Fruit fly (Drosophila melanogaster): Measurements from ENCODE around the gene Tsp97E.

The Tsp97E gene

DNA sequence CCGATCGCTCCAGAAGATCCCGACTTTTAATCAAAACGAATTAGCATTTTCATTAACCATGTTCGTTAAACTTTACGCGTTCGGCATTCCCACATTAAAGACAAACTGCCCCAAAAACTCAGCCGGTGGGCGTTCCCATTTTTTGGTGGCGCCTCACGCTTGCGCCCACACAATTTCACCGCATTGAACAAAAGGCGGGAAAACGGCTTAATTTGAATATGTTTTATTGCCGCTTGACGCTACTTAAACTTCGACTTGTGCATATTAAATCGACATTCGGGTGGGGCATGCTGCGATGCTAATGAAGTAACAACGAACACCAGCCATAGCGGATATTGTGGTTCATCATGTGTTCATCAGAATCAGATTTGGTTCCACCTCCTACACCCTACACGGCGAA is 28.1 kb downstream of the Tsp97E start:
- TF ChIP-seq CG32264 (GFP tag; optimal IDR thresholded peaks at IDR 0.05) (no peak), Jra (GFP tag; optimal IDR thresholded peaks at IDR 0.05) (no peak), jim (GFP tag; optimal IDR thresholded peaks at IDR 0.05) (no peak), Hnf4 (GFP tag; optimal IDR thresholded peaks at IDR 0.05) (no peak), dmrt93B (GFP tag; optimal IDR thresholded peaks at IDR 0.05) (no peak), lola (GFP tag; optimal IDR thresholded peaks at IDR 0.05) (no peak), brk (GFP tag; optimal IDR thresholded peaks at IDR 0.05) (no peak), Mio (GFP tag; optimal IDR thresholded peaks at IDR 0.05) (no peak), rgr (GFP tag; optimal IDR thresholded peaks at IDR 0.05) (no peak), ey (GFP tag; optimal IDR thresholded peaks at IDR 0.05) (no peak), dsf (GFP tag; optimal IDR thresholded peaks at IDR 0.05; ENCODE audit: borderline replicate concordance) (no peak), fru (GFP tag; optimal IDR thresholded peaks at IDR 0.05) (no peak)

dm6 chr3R:26935400-26935799 is 29.2 kb downstream of the Tsp97E start:
- TF ChIP-seq rgr (GFP tag; optimal IDR thresholded peaks at IDR 0.05) (no peak), tai (GFP tag; optimal IDR thresholded peaks at IDR 0.05) (no peak), OdsH (GFP tag; optimal IDR thresholded peaks at IDR 0.05) (no peak), psq (GFP tag; optimal IDR thresholded peaks at IDR 0.05) (no peak), usp (GFP tag; optimal IDR thresholded peaks at IDR 0.05) (no peak), GATAd (GFP tag; optimal IDR thresholded peaks at IDR 0.05) (no peak), ey (GFP tag; optimal IDR thresholded peaks at IDR 0.05) (no peak), Abd-B (GFP tag; optimal IDR thresholded peaks at IDR 0.05) (no peak), HLH106 (tag; optimal IDR thresholded peaks at IDR 0.05) (no peak), Vsx2 (GFP tag; optimal IDR thresholded peaks at IDR 0.05; ENCODE audit: partially characterized antibody) (no peak), jim (GFP tag; optimal IDR thresholded peaks at IDR 0.05) (no peak), CG9705 (GFP tag; optimal IDR thresholded peaks at IDR 0.05) (no peak)

dm6 chr3R:26934523-26934922 is 30.1 kb downstream of the Tsp97E start:
- TF ChIP-seq woc (GFP tag; optimal IDR thresholded peaks at IDR 0.05) (no peak), Mio (GFP tag; optimal IDR thresholded peaks at IDR 0.05) (no peak), Hr78 (GFP tag; optimal IDR thresholded peaks at IDR 0.05) (no peak), Hnf4 (GFP tag; optimal IDR thresholded peaks at IDR 0.05) (no peak), Dif (GFP tag; optimal IDR thresholded peaks at IDR 0.05; ENCODE audit: partially characterized antibody) (no peak), ey (GFP tag; optimal IDR thresholded peaks at IDR 0.05) (no peak), CrebA (GFP tag; optimal IDR thresholded peaks at IDR 0.05; ENCODE audit: borderline replicate concordance) (no peak), rgr (GFP tag; optimal IDR thresholded peaks at IDR 0.05) (no peak), psq (GFP tag; optimal IDR thresholded peaks at IDR 0.05) (no peak), Myc (optimal IDR thresholded peaks at IDR 0.05) (no peak), sage (GFP tag; optimal IDR thresholded peaks at IDR 0.05) (no peak), brk (GFP tag; optimal IDR thresholded peaks at IDR 0.05) (no peak), fru (GFP tag; optimal IDR thresholded peaks at IDR 0.05) (no peak), Dfd (GFP tag; optimal IDR thresholded peaks at IDR 0.05) (no peak), pan (optimal IDR thresholded peaks at IDR 0.05) (no peak), jim (GFP tag; optimal IDR thresholded peaks at IDR 0.05) (no peak), tai (GFP tag; optimal IDR thresholded peaks at IDR 0.05) (no peak), sv (GFP tag; optimal IDR thresholded peaks at IDR 0.05) (no peak), N (GFP tag; optimal IDR thresholded peaks at IDR 0.05) (no peak), Jra (GFP tag; optimal IDR thresholded peaks at IDR 0.05) (no peak)

DNA sequence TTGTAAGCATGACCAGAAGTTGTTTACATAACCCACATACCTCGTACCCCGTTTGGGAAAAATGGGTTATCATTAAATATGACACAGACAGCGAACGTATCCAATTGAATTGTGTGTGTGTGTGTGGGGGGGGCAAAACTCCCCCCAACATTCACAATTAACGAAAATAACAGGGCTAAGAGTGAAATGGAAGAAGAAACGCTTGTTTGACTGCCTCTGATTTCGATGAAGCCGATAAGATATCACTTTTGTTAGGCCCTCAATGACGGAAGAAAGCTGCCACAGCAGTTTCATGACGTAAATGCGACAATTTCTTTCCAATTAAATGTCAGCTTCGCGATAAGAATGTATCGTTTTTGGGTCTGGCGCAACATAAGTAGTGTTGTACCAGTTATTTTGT is 30.7 kb downstream of the Tsp97E start:
- TF ChIP-seq CrebA (GFP tag; optimal IDR thresholded peaks at IDR 0.05; ENCODE audit: borderline replicate concordance) (no peak), Myc (optimal IDR thresholded peaks at IDR 0.05) (no peak)

dm6 chr3R:26928424-26928823 is 36.2 kb downstream of the Tsp97E start:
- TF ChIP-seq ey (GFP tag; optimal IDR thresholded peaks at IDR 0.05) = peak; percentile 84
- peak; percentile 77 for TF ChIP-seq CG9705 (GFP tag; optimal IDR thresholded peaks at IDR 0.05)
- TF ChIP-seq rgr (GFP tag; optimal IDR thresholded peaks at IDR 0.05) = peak; percentile 95
- peak; percentile 94 for TF ChIP-seq OdsH (GFP tag; optimal IDR thresholded peaks at IDR 0.05)
- peak; percentile 77 for TF ChIP-seq Hnf4 (GFP tag; optimal IDR thresholded peaks at IDR 0.05)
- no peak for TF ChIP-seq Mio (GFP tag; optimal IDR thresholded peaks at IDR 0.05)
- TF ChIP-seq Dfd (GFP tag; optimal IDR thresholded peaks at IDR 0.05) = no peak
- no peak for TF ChIP-seq Dif (GFP tag; optimal IDR thresholded peaks at IDR 0.05; ENCODE audit: partially characterized antibody)
- no peak for TF ChIP-seq CrebA (GFP tag; optimal IDR thresholded peaks at IDR 0.05; ENCODE audit: borderline replicate concordance)
- no peak for TF ChIP-seq usp (GFP tag; optimal IDR thresholded peaks at IDR 0.05)
- TF ChIP-seq Jra (GFP tag; optimal IDR thresholded peaks at IDR 0.05) = peak; percentile 38
- TF ChIP-seq foxo (GFP tag; optimal IDR thresholded peaks at IDR 0.05) = peak in 1 of 2 experiments; percentile 74
- TF ChIP-seq Hr83 (GFP tag; optimal IDR thresholded peaks at IDR 0.05; ENCODE audit: poor library complexity, severe bottlenecking) = peak; percentile 14
- TF ChIP-seq dmrt93B (GFP tag; optimal IDR thresholded peaks at IDR 0.05) = peak; percentile 74
- no peak for TF ChIP-seq Vsx2 (GFP tag; optimal IDR thresholded peaks at IDR 0.05; ENCODE audit: partially characterized antibody)
- TF ChIP-seq brk (GFP tag; optimal IDR thresholded peaks at IDR 0.05) = peak; percentile 88
- TF ChIP-seq sage (GFP tag; optimal IDR thresholded peaks at IDR 0.05) = peak; percentile 77
- TF ChIP-seq lola (GFP tag; optimal IDR thresholded peaks at IDR 0.05) = no peak
- peak; percentile 79 for TF ChIP-seq tai (GFP tag; optimal IDR thresholded peaks at IDR 0.05)
- TF ChIP-seq GATAd (GFP tag; optimal IDR thresholded peaks at IDR 0.05) = no peak
- TF ChIP-seq N (GFP tag; optimal IDR thresholded peaks at IDR 0.05) = no peak
- no peak for TF ChIP-seq Myc (optimal IDR thresholded peaks at IDR 0.05)
- peak; percentile 96 for TF ChIP-seq Sp1 (GFP tag; optimal IDR thresholded peaks at IDR 0.05)
- peak; percentile 56 for TF ChIP-seq CG32264 (GFP tag; optimal IDR thresholded peaks at IDR 0.05)
- TF ChIP-seq Rel (GFP tag; optimal IDR thresholded peaks at IDR 0.05) = peak; percentile 74
- TF ChIP-seq Rel (tag; optimal IDR thresholded peaks at IDR 0.05) = peak; percentile 62
- TF ChIP-seq fru (GFP tag; optimal IDR thresholded peaks at IDR 0.05) = peak; percentile 76
- no peak for TF ChIP-seq pan (optimal IDR thresholded peaks at IDR 0.05)
- TF ChIP-seq sv (GFP tag; optimal IDR thresholded peaks at IDR 0.05) = no peak
- peak; percentile 42 for TF ChIP-seq dsf (GFP tag; optimal IDR thresholded peaks at IDR 0.05; ENCODE audit: borderline replicate concordance)
- TF ChIP-seq Hr78 (GFP tag; optimal IDR thresholded peaks at IDR 0.05) = no peak
- peak; percentile 81 for TF ChIP-seq br (GFP tag; optimal IDR thresholded peaks at IDR 0.05)
- TF ChIP-seq woc (GFP tag; optimal IDR thresholded peaks at IDR 0.05) = peak; percentile 53
- no peak for TF ChIP-seq jim (GFP tag; optimal IDR thresholded peaks at IDR 0.05)
- peak; percentile 82 for TF ChIP-seq HLH106 (tag; optimal IDR thresholded peaks at IDR 0.05)
